Worm (Caenorhabditis elegans) whole organism, mixed stage, embryonic: ENCODE data around the gene best-18.

ENCODE experiments used
- M03D4.4 ChIP-seq: sonication (generic microtip); optimal IDR thresholded peaks from 2 replicates; lab custom pipeline; 2017; ENCODE audit warnings: mild to moderate bottlenecking, missing genetic modification characterization, missing compliant biosample characterization
- blmp-1 ChIP-seq: fragments of 150-350 bp; optimal IDR thresholded peaks from 2 replicates; lab custom pipeline; 2014; ENCODE audit warnings: missing biosample characterization, missing genetic modification characterization
- ceh-39 ChIP-seq: fragments of 150-350 bp; optimal IDR thresholded peaks from 2 replicates; lab custom pipeline; 2014; ENCODE audit warnings: missing biosample characterization, missing genetic modification characterization
- ceh-43 ChIP-seq: fragments of 200-800 bp; sonication (Bioruptor generic); optimal IDR thresholded peaks from 2 replicates; lab custom pipeline; 2018; ENCODE audit warnings: mild to moderate bottlenecking, missing genetic modification characterization, moderate library complexity, missing compliant biosample characterization
- ceh-83 ChIP-seq: fragments of 200-800 bp; sonication (Bioruptor generic); optimal IDR thresholded peaks from 2 replicates; lab custom pipeline; 2018; ENCODE audit warnings: mild to moderate bottlenecking, missing genetic modification characterization, missing compliant biosample characterization
- ces-1 ChIP-seq: fragments of 150-350 bp; optimal IDR thresholded peaks from 2 replicates; lab custom pipeline; 2014; ENCODE audit warnings: missing biosample characterization, missing genetic modification reagents, missing genetic modification characterization
- cnd-1 ChIP-seq: fragments of 200-800 bp; sonication (Bioruptor generic); optimal IDR thresholded peaks from 2 replicates; lab custom pipeline; 2018; ENCODE audit warnings: mild to moderate bottlenecking, missing genetic modification characterization, missing compliant biosample characterization
- drap-1 ChIP-seq: fragments of 200-800 bp; sonication (Bioruptor generic); optimal IDR thresholded peaks from 3 replicates; lab custom pipeline; 2018; ENCODE audit warnings: mild to moderate bottlenecking, missing genetic modification characterization, missing compliant biosample characterization
- elt-1 ChIP-seq: sonication (generic microtip); optimal IDR thresholded peaks from 2 replicates; lab custom pipeline; 2017; ENCODE audit warnings: missing genetic modification characterization, mild to moderate bottlenecking, missing compliant biosample characterization, antibody characterized with exemption, moderate library complexity, borderline replicate concordance; ENCODE audit not compliant: insufficient read depth
- flh-1 ChIP-seq: fragments of 200-800 bp; sonication (Bioruptor generic); optimal IDR thresholded peaks from 2 replicates; lab custom pipeline; 2018; ENCODE audit warnings: mild to moderate bottlenecking, missing genetic modification characterization, moderate library complexity, missing compliant biosample characterization
- ham-2 ChIP-seq: fragments of 200-800 bp; sonication (Bioruptor generic); optimal IDR thresholded peaks from 2 replicates; lab custom pipeline; 2018; ENCODE audit warnings: mild to moderate bottlenecking, missing genetic modification characterization, missing compliant biosample characterization
- hlh-1 ChIP-seq: fragments of 150-350 bp; optimal IDR thresholded peaks from 2 replicates; lab custom pipeline; 2014; ENCODE audit warnings: missing biosample characterization, missing genetic modification reagents, missing genetic modification characterization
- lin-13 ChIP-seq: fragments of 150-350 bp; optimal IDR thresholded peaks from 2 replicates; lab custom pipeline; 2014; ENCODE audit warnings: missing biosample characterization, missing genetic modification characterization
- lsy-2 ChIP-seq: fragments of 150-350 bp; optimal IDR thresholded peaks from 2 replicates; lab custom pipeline; 2014; ENCODE audit warnings: missing biosample characterization, missing genetic modification characterization
- mep-1 ChIP-seq: fragments of 150-350 bp; optimal IDR thresholded peaks from 2 replicates; lab custom pipeline; 2017; ENCODE audit warnings: missing biosample characterization, missing genetic modification reagents, missing genetic modification characterization, inconsistent platforms
- mls-2 ChIP-seq: sonication (generic microtip); optimal IDR thresholded peaks from 2 replicates; lab custom pipeline; 2016; ENCODE audit warnings: mild to moderate bottlenecking, missing genetic modification characterization, moderate library complexity, missing compliant biosample characterization
- nhr-12 ChIP-seq: fragments of 150-350 bp; optimal IDR thresholded peaks from 2 replicates; lab custom pipeline; 2014; ENCODE audit warnings: missing biosample characterization, missing genetic modification characterization
- nhr-2 ChIP-seq: fragments of 150-350 bp; optimal IDR thresholded peaks from 2 replicates; lab custom pipeline; 2014; ENCODE audit warnings: missing biosample characterization, missing genetic modification characterization
- nhr-237 ChIP-seq: fragments of 150-350 bp; optimal IDR thresholded peaks from 2 replicates; lab custom pipeline; 2014; ENCODE audit warnings: missing biosample characterization, missing genetic modification characterization
- nhr-28 ChIP-seq: fragments of 150-350 bp; optimal IDR thresholded peaks from 2 replicates; lab custom pipeline; 2014; ENCODE audit warnings: missing biosample characterization, missing genetic modification characterization
- nhr-76 ChIP-seq: sonication (generic microtip); optimal IDR thresholded peaks from 2 replicates; lab custom pipeline; 2017; ENCODE audit warnings: missing biosample characterization, missing genetic modification characterization
- pha-4 ChIP-seq: fragments of 150-350 bp; optimal IDR thresholded peaks from 2 replicates; lab custom pipeline; 2018; ENCODE audit warnings: missing biosample characterization, missing genetic modification reagents, missing genetic modification characterization
- sem-2 ChIP-seq: fragments of 200-800 bp; sonication (Bioruptor generic); optimal IDR thresholded peaks from 2 replicates; lab custom pipeline; 2018; ENCODE audit warnings: mild to moderate bottlenecking, missing genetic modification characterization, missing compliant biosample characterization
- snpc-4 ChIP-seq: fragments of 150-350 bp; optimal IDR thresholded peaks from 2 replicates; lab custom pipeline; 2014; ENCODE audit warnings: missing biosample characterization, missing genetic modification characterization
- unc-120 ChIP-seq: sonication (generic microtip); optimal IDR thresholded peaks from 2 replicates; lab custom pipeline; 2017; ENCODE audit warnings: missing genetic modification characterization, missing compliant biosample characterization; ENCODE audit not compliant: poor library complexity, severe bottlenecking
- unc-39 ChIP-seq: fragments of 150-350 bp; optimal IDR thresholded peaks from 2 replicates; lab custom pipeline; 2014; ENCODE audit warnings: missing biosample characterization, missing genetic modification characterization
- unc-62 ChIP-seq: fragments of 150-350 bp; optimal IDR thresholded peaks from 2 replicates; lab custom pipeline; 2014; ENCODE audit warnings: missing biosample characterization, missing genetic modification reagents, missing genetic modification characterization
- zip-8 ChIP-seq: fragments of 150-350 bp; optimal IDR thresholded peaks from 2 replicates; lab custom pipeline; 2014; ENCODE audit warnings: missing biosample characterization, missing genetic modification characterization
- ztf-11 ChIP-seq: fragments of 150-350 bp; optimal IDR thresholded peaks from 2 replicates; lab custom pipeline; 2014; ENCODE audit warnings: missing biosample characterization, missing genetic modification characterization

The best-18 gene

ce11 chrIII:10196796-10197195, 15.4 kb upstream of the best-18 start:
- no peak for TF ChIP-seq unc-39
- TF ChIP-seq zip-8 (tag; lab: Kevin White, UChicago): peak; percentile 39

- no peak for TF ChIP-seq unc-120 (tag; lab: Kevin White, UChicago)
- TF ChIP-seq, all 35 proteins: peak for 0
Observed at ce11 chrIII:10197416-10197815, 14.8 kb upstream of the best-18 start, which contains the start of gene dod-6. Gene dod-6 (plus strand): TSS chrIII:10197716.

- TF ChIP-seq unc-62 (GFP tag; lab: Kevin White, UChicago) (no peak), ham-2 (GFP tag; lab: Kevin White, UChicago) (no peak), nhr-28 (tag; lab: Kevin White, UChicago) (no peak), ztf-11 (tag; lab: Kevin White, UChicago) (no peak), ceh-83 (GFP tag; lab: Kevin White, UChicago) (no peak), nhr-237 (tag; lab: Kevin White, UChicago) (no peak), blmp-1 (no peak), nhr-2 (no peak), ceh-43 (GFP tag; lab: Kevin White, UChicago) (no peak), flh-1 (no peak)
Observed at ce11 chrIII:10199052-10199451, 13.1 kb upstream of the best-18 start, which contains the start of gene T20G5.8. Gene T20G5.8 (plus strand): TSS chrIII:10199352.

- TF ChIP-seq ceh-43 (GFP tag; lab: Kevin White, UChicago) (no peak), mep-1 (no peak), cnd-1 (tag; lab: Kevin White, UChicago) (no peak), sem-2 (GFP tag; lab: Kevin White, UChicago) (no peak), ztf-11 (tag; lab: Kevin White, UChicago) (no peak), nhr-237 (tag; lab: Kevin White, UChicago) (no peak), M03D4.4 (no peak), drap-1 (GFP tag; lab: Kevin White, UChicago) (no peak), nhr-76 (tag; lab: Kevin White, UChicago) (no peak), unc-39 (no peak), blmp-1 (no peak), unc-62 (GFP tag; lab: Kevin White, UChicago) (no peak), elt-1 (tag; lab: Kevin White, UChicago) (no peak)
Observed at ce11 chrIII:10201235-10201634, 11.0 kb upstream of the best-18 start, which contains the start of the genes T20G5.13 and T20G5.12. Gene T20G5.13 (minus strand): TSS chrIII:10201335. Gene T20G5.12 (plus strand): TSS chrIII:10201604.

ce11 chrIII:10202391-10202790, 9.8 kb upstream of the best-18 start:
- no peak for TF ChIP-seq flh-1
- no peak for TF ChIP-seq nhr-12 (tag; lab: Kevin White, UChicago)
- no peak for TF ChIP-seq ceh-43 (GFP tag; lab: Kevin White, UChicago)
- TF ChIP-seq mls-2 (tag; lab: Kevin White, UChicago): no peak

ce11 chrIII:10202894-10203871, 9.0 kb upstream of the best-18 start, which contains the start of gene chc-1:
Gene chc-1 (plus strand): TSS chrIII:10203821.
- peak; percentile 27 for TF ChIP-seq pha-4 (tag; lab: Kevin White, UChicago)
- peak; percentile 52 for TF ChIP-seq ham-2 (GFP tag; lab: Kevin White, UChicago)
- TF ChIP-seq ztf-11 (tag; lab: Kevin White, UChicago): no peak
- TF ChIP-seq lin-13: peak; percentile 2
- peak; percentile 13 for TF ChIP-seq hlh-1
- no peak for TF ChIP-seq ces-1
- no peak for TF ChIP-seq zip-8 (tag; lab: Kevin White, UChicago)

ce11 chrIII:10206352-10206751, 5.8 kb upstream of the best-18 start:
- TF ChIP-seq nhr-28 (tag; lab: Kevin White, UChicago) (no peak), lsy-2 (tag; lab: Kevin White, UChicago) (no peak), nhr-237 (tag; lab: Kevin White, UChicago) (no peak), nhr-76 (tag; lab: Kevin White, UChicago) (no peak), ceh-39 (tag; lab: Kevin White, UChicago) (no peak), mep-1 (no peak), mls-2 (tag; lab: Kevin White, UChicago) (no peak), snpc-4 (tag; lab: Kevin White, UChicago) (no peak), ces-1 (no peak), blmp-1 (no peak), flh-1 (no peak), cnd-1 (tag; lab: Kevin White, UChicago) (no peak), drap-1 (GFP tag; lab: Kevin White, UChicago) (no peak), sem-2 (GFP tag; lab: Kevin White, UChicago) (no peak)
